Worm (Caenorhabditis elegans): ENCODE data around the gene C39D10.5.

DNA sequence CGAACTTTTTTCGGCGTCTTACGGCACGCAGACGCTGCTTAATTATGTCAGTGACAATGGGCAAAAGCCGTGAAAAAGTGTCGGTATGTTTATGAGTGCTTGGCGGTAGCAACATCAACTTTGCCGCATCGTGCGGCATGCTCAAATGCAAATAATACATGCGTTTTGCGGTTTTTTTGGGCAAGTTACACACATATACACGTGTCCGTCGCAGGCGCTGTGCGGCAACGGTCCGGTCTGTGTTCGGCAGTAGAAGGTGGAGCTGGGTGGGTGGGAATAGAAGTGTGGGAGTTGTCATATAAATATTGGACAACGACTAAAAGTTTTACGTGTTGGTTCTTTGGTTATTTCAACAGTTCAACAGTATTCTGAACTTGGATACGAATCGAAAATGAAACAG is 50.0 kb downstream of the C39D10.5 start, which contains the start of gene idpp-11:
- no peak for TF ChIP-seq F13C5.2 (tag; optimal IDR thresholded peaks at IDR 0.05)
- TF ChIP-seq ama-1 (optimal IDR thresholded peaks at IDR 0.05): no peak
- no peak for TF ChIP-seq sea-1 (GFP tag; conservative IDR thresholded peaks at IDR 0.05)
- TF ChIP-seq ets-7 (tag; optimal IDR thresholded peaks at IDR 0.05): no peak
- TF ChIP-seq ceh-13 (GFP tag; optimal IDR thresholded peaks at IDR 0.05): no peak
- TF ChIP-seq tbx-37 (GFP tag; conservative IDR thresholded peaks at IDR 0.05): no peak
- TF ChIP-seq tbx-11 (GFP tag; IDR thresholded peaks at IDR 0.05): no peak

Measured in whole organism, early embryonic.